Worm (Caenorhabditis elegans) whole organism, L1 larva: ENCODE measurements around the gene gst-14.
A peak's percentile ranks its signal among the peaks of the same experiment; 100 is the strongest.

Experiments used
- C16A3.4 ChIP-seq: fragments of 150-350 bp; optimal IDR thresholded peaks from 2 replicates; lab custom pipeline; 2014; ENCODE audit warnings: missing biosample characterization, missing genetic modification characterization
- Y116A8C.19 ChIP-seq: sonication (generic microtip); optimal IDR thresholded peaks from 2 replicates; lab custom pipeline; 2016; ENCODE audit warnings: missing compliant biosample characterization, missing genetic modification characterization, borderline replicate concordance
- aha-1 ChIP-seq: fragments of 150-350 bp; optimal IDR thresholded peaks from 2 replicates; lab custom pipeline; 2014; ENCODE audit warnings: missing biosample characterization, missing genetic modification characterization
- blmp-1 ChIP-seq: fragments of 150-350 bp; optimal IDR thresholded peaks from 2 replicates; lab custom pipeline; 2014; ENCODE audit warnings: missing biosample characterization, missing genetic modification characterization
- ceh-8 ChIP-seq: fragments of 200-800 bp; sonication (Bioruptor generic); optimal IDR thresholded peaks from 2 replicates; lab custom pipeline; 2018; ENCODE audit warnings: mild to moderate bottlenecking, missing genetic modification characterization, moderate library complexity, missing compliant biosample characterization
- ceh-90 ChIP-seq: sonication (generic microtip); optimal IDR thresholded peaks from 2 replicates; lab custom pipeline; 2016; ENCODE audit warnings: missing genetic modification characterization, missing compliant biosample characterization
- dsc-1 ChIP-seq: sonication (generic microtip); optimal IDR thresholded peaks from 2 replicates; lab custom pipeline; 2016; ENCODE audit warnings: mild to moderate bottlenecking, missing genetic modification characterization, missing compliant biosample characterization
- efl-1 ChIP-seq, 4 experiments: fragments of 150-350 bp; optimal IDR thresholded peaks in 3 of 4; peaks in 1 of 4; 1 replicate in 1 of 4; 2 replicates in 3 of 4; lab custom pipeline; 2014; ENCODE audit warnings: missing biosample characterization in 2 of 4, missing genetic modification characterization in 2 of 4, missing genetic modification reagents in 2 of 4
- efl-3 ChIP-seq: fragments of 200-800 bp; sonication (Bioruptor generic); optimal IDR thresholded peaks from 2 replicates; lab custom pipeline; 2018; ENCODE audit warnings: mild to moderate bottlenecking, missing genetic modification characterization, missing compliant biosample characterization
- egl-13 ChIP-seq: sonication (generic microtip); optimal IDR thresholded peaks from 2 replicates; lab custom pipeline; 2016; ENCODE audit warnings: missing genotype, missing genetic modification reagents, missing genetic modification characterization, missing compliant biosample characterization
- elt-2 ChIP-seq: sonication (generic microtip); optimal IDR thresholded peaks from 2 replicates; lab custom pipeline; 2016; ENCODE audit warnings: missing genetic modification characterization, mild to moderate bottlenecking, inconsistent platforms, missing compliant biosample characterization, missing genetic modification reagents
- elt-3 ChIP-seq, 6 experiments: fragments of 150-350 bp in 1 of 6; sonication (generic microtip); optimal IDR thresholded peaks; 2 replicates each; lab custom pipeline; 2017 to 2018; ENCODE audit warnings: missing biosample characterization in 6 of 6, missing genetic modification characterization in 6 of 6, inconsistent platforms in 1 of 6
- hlh-17 ChIP-seq: fragments of 200-800 bp; sonication (Bioruptor generic); optimal IDR thresholded peaks from 2 replicates; lab custom pipeline; 2018; ENCODE audit warnings: missing genetic modification characterization, mild to moderate bottlenecking, missing compliant biosample characterization, moderate library complexity, borderline replicate concordance
- lin-14 ChIP-seq: fragments of 200-800 bp; sonication (Bioruptor generic); optimal IDR thresholded peaks from 2 replicates; lab custom pipeline; 2018; ENCODE audit warnings: mild to moderate bottlenecking, missing genetic modification characterization, moderate library complexity, missing compliant biosample characterization
- lin-15B ChIP-seq: fragments of 150-350 bp; sonication (generic microtip); optimal IDR thresholded peaks from 3 replicates; lab custom pipeline; 2014; ENCODE audit warnings: missing biosample characterization, missing genetic modification characterization
- lin-35 ChIP-seq, 2 experiments: fragments of 150-350 bp; optimal IDR thresholded peaks; 2 replicates each; lab custom pipeline; 2014; ENCODE audit warnings: missing biosample characterization in 2 of 2, missing genetic modification characterization in 2 of 2, missing genetic modification reagents in 2 of 2
- lsy-2 ChIP-seq, 2 experiments: fragments of 150-350 bp; optimal IDR thresholded peaks; 2 replicates each; lab custom pipeline; 2014; ENCODE audit warnings: missing biosample characterization in 2 of 2, missing genetic modification characterization in 2 of 2
- mab-9 ChIP-seq: fragments of 200-800 bp; sonication (Bioruptor generic); IDR thresholded peaks from 2 replicates; pipeline ENCODE4 v1.3.6; 2022; ENCODE audit warnings: missing genetic modification reagents, missing genetic modification characterization, missing compliant biosample characterization
- nhr-19 ChIP-seq: fragments of 200-800 bp; sonication (Bioruptor generic); conservative IDR thresholded peaks from 2 replicates; pipeline ENCODE4 v1.3.6; 2022; ENCODE audit warnings: missing genetic modification characterization, missing compliant biosample characterization
- nhr-71 ChIP-seq: sonication (generic microtip); optimal IDR thresholded peaks from 2 replicates; lab custom pipeline; 2016; ENCODE audit warnings: mild to moderate bottlenecking, missing genetic modification characterization, moderate library complexity, missing compliant biosample characterization
- nhr-77 ChIP-seq: fragments of 150-350 bp; optimal IDR thresholded peaks from 2 replicates; lab custom pipeline; 2014; ENCODE audit warnings: missing biosample characterization, missing genetic modification characterization
- nhr-85 ChIP-seq: sonication (generic microtip); peaks from one replicate; lab custom pipeline; 2016; ENCODE audit warnings: missing genetic modification characterization, inconsistent platforms, missing compliant biosample characterization
- nhr-90 ChIP-seq: sonication (generic microtip); optimal IDR thresholded peaks from 2 replicates; lab custom pipeline; 2016; ENCODE audit warnings: mild to moderate bottlenecking, missing genetic modification characterization, missing compliant biosample characterization; ENCODE audit not compliant: poor library complexity
- pag-3 ChIP-seq: sonication (generic microtip); optimal IDR thresholded peaks from 2 replicates; lab custom pipeline; 2017; ENCODE audit warnings: missing genetic modification characterization, mild to moderate bottlenecking, missing compliant biosample characterization, antibody characterized with exemption, borderline replicate concordance; ENCODE audit not compliant: insufficient read depth
- pax-3 ChIP-seq: fragments of 200-800 bp; sonication (Bioruptor generic); optimal IDR thresholded peaks from 2 replicates; lab custom pipeline; 2018; ENCODE audit warnings: mild to moderate bottlenecking, missing genetic modification characterization, moderate library complexity, missing compliant biosample characterization
- rnt-1 ChIP-seq: sonication (generic microtip); optimal IDR thresholded peaks from 2 replicates; lab custom pipeline; 2016; ENCODE audit warnings: mild to moderate bottlenecking, missing genetic modification characterization, moderate library complexity, missing compliant biosample characterization
- sox-4 ChIP-seq: sonication (generic microtip); optimal IDR thresholded peaks from 2 replicates; lab custom pipeline; 2016; ENCODE audit warnings: missing genetic modification characterization, missing compliant biosample characterization
- sup-37 ChIP-seq: fragments of 200-800 bp; sonication (Bioruptor generic); optimal IDR thresholded peaks from 2 replicates; lab custom pipeline; 2018; ENCODE audit warnings: mild to moderate bottlenecking, missing genetic modification characterization, missing compliant biosample characterization
- tbx-2 ChIP-seq: sonication (generic microtip); optimal IDR thresholded peaks from 2 replicates; lab custom pipeline; 2016; ENCODE audit warnings: missing genetic modification characterization, missing compliant biosample characterization
- tlp-1 ChIP-seq: fragments of 150-350 bp; optimal IDR thresholded peaks from 2 replicates; lab custom pipeline; 2014; ENCODE audit warnings: missing biosample characterization, missing genetic modification characterization
- unc-130 ChIP-seq: fragments of 150-350 bp; optimal IDR thresholded peaks from 2 replicates; lab custom pipeline; 2017; ENCODE audit warnings: missing biosample characterization, missing genetic modification characterization, inconsistent platforms
- unc-98 ChIP-seq: fragments of 200-800 bp; sonication (Bioruptor generic); IDR thresholded peaks from 2 replicates; pipeline ENCODE4 v1.3.6; 2022; ENCODE audit warnings: missing genetic modification characterization, missing compliant biosample characterization
- vab-15 ChIP-seq: sonication (generic microtip); optimal IDR thresholded peaks from 2 replicates; lab custom pipeline; 2017; ENCODE audit warnings: missing genotype, mild to moderate bottlenecking, missing genetic modification characterization, missing compliant biosample characterization
- ztf-11 ChIP-seq, 2 experiments: sonication (generic microtip); optimal IDR thresholded peaks; 2 replicates each; lab custom pipeline; 2016 to 2017; ENCODE audit warnings: missing genetic modification characterization in 2 of 2, missing biosample characterization in 1 of 2, missing compliant biosample characterization in 1 of 2
- ztf-4 ChIP-seq: fragments of 150-350 bp; optimal IDR thresholded peaks from 2 replicates; lab custom pipeline; 2014; ENCODE audit warnings: missing biosample characterization, missing genetic modification characterization

gst-14 gene

ce11 chrII:13595279-13595678, 20.6 kb downstream of the gst-14 start:
- TF ChIP-seq rnt-1 (tag; lab: Kevin White, UChicago) (no peak), lin-35 (GFP tag; optimal IDR thresholded peaks at IDR 0.05; lab: Kevin White, UChicago) (no peak), ceh-90 (tag; lab: Kevin White, UChicago) (no peak), C16A3.4 (tag; lab: Kevin White, UChicago) (no peak), nhr-90 (tag; lab: Kevin White, UChicago) (no peak), hlh-17 (GFP tag; lab: Kevin White, UChicago) (no peak), lin-14 (GFP tag; lab: Kevin White, UChicago) (no peak), sox-4 (tag; lab: Kevin White, UChicago) (no peak), sup-37 (GFP tag; lab: Kevin White, UChicago) (no peak), aha-1 (tag; lab: Kevin White, UChicago) (no peak), pag-3 (tag; lab: Kevin White, UChicago) (no peak), ceh-8 (no peak), ztf-4 (tag; lab: Kevin White, UChicago) (no peak), unc-130 (no peak)

- TF ChIP-seq elt-2 (no peak), lin-15B (tag; lab: Kevin White, UChicago) (no peak), efl-1 (optimal IDR thresholded peaks at IDR 0.05; lab: Kevin White, UChicago) (no peak), efl-1 (GFP tag; optimal IDR thresholded peaks at IDR 0.05 in 1 of 2; lab: Kevin White, UChicago) (peak in 1 of 2 experiments; percentile 92), nhr-85 (tag; lab: Kevin White, UChicago) (peak; percentile 68), tbx-2 (no peak), lsy-2 (tag; optimal IDR thresholded peaks at IDR 0.05; lab: Kevin White, UChicago) (peak in 1 of 2 experiments; percentile 25), Y116A8C.19 (no peak), dsc-1 (tag; lab: Kevin White, UChicago) (no peak), sox-4 (tag; lab: Kevin White, UChicago) (no peak), nhr-19 (GFP tag; lab: Robert Waterston, UW) (0 out of 2 replicates have a peak, but pooled peaks have one; percentile 17), aha-1 (tag; lab: Kevin White, UChicago) (no peak), mab-9 (GFP tag; lab: Robert Waterston, UW) (no peak), nhr-77 (tag; lab: Kevin White, UChicago) (no peak), blmp-1 (tag; lab: Kevin White, UChicago) (peak; percentile 9), nhr-71 (no peak), pax-3 (tag; lab: Kevin White, UChicago) (no peak), vab-15 (tag; lab: Kevin White, UChicago) (no peak), rnt-1 (tag; lab: Kevin White, UChicago) (no peak), elt-3 (tag; optimal IDR thresholded peaks at IDR 0.05; lab: Kevin White, UChicago) (peak in 1 of 6 experiments; percentile 55), tlp-1 (no peak), unc-98 (GFP tag; lab: Robert Waterston, UW) (no peak)
Measured at ce11 chrII:13593659-13594221, 22.2 kb downstream of the gst-14 start, which contains the start of gene clec-146. Gene clec-146, minus strand, starts transcription at chrII:13593774.

- TF ChIP-seq efl-3 (no peak), egl-13 (tag; lab: Kevin White, UChicago) (no peak), elt-2 (no peak), nhr-19 (GFP tag; lab: Robert Waterston, UW) (no peak), efl-1 (optimal IDR thresholded peaks at IDR 0.05; lab: Kevin White, UChicago) (no peak), efl-1 (GFP tag; optimal IDR thresholded peaks at IDR 0.05 in 1 of 2; lab: Kevin White, UChicago) (peak in 1 of 2 experiments; percentile 75), ztf-11 (tag; optimal IDR thresholded peaks at IDR 0.05; lab: Kevin White, UChicago) (no peak)
- TF ChIP-seq, all 84 proteins: peak for 1
Measured at ce11 chrII:13590461-13590860, 25.4 kb downstream of the gst-14 start, which contains the start of gene clec-145. Gene clec-145, minus strand, starts transcription at chrII:13590561.
